Fruit fly (Drosophila melanogaster) whole organism, embryonic: ENCODE measurements around the gene CG12224.

Source experiments
- Atf3 ChIP-seq: fragments of 200-800 bp; sonication (Bioruptor generic); optimal IDR thresholded peaks from 3 replicates; lab custom pipeline; 2016; ENCODE audit warnings: missing biosample characterization, missing genetic modification characterization
- CG12299 ChIP-seq: fragments of 200-800 bp; sonication (Bioruptor generic); optimal IDR thresholded peaks from 2 replicates; lab custom pipeline; 2018; ENCODE audit warnings: missing biosample characterization, mild to moderate bottlenecking, missing genetic modification characterization
- CG12659 ChIP-seq: fragments of 200-800 bp; sonication (Bioruptor generic); optimal IDR thresholded peaks from 3 replicates; lab custom pipeline; 2017; ENCODE audit warnings: mild to moderate bottlenecking, missing biosample characterization, missing genetic modification reagents, missing genetic modification characterization
- CG13424 ChIP-seq: fragments of 200-800 bp; sonication (Bioruptor generic); optimal IDR thresholded peaks from 2 replicates; lab custom pipeline; 2019; ENCODE audit warnings: missing biosample characterization, mild to moderate bottlenecking, missing genetic modification characterization, moderate library complexity
- CG14014 ChIP-seq: fragments of 200-800 bp; sonication (Bioruptor generic); IDR thresholded peaks from 2 replicates; pipeline ENCODE4 v1.3.6; 2022; ENCODE audit warnings: missing biosample characterization, missing genetic modification characterization
- CG1792 ChIP-seq: fragments of 200-800 bp; sonication (Bioruptor generic); optimal IDR thresholded peaks from 2 replicates; lab custom pipeline; 2016; ENCODE audit warnings: missing biosample characterization, missing genetic modification characterization
- CG2678 ChIP-seq: fragments of 200-800 bp; sonication (Bioruptor generic); optimal IDR thresholded peaks from 3 replicates; lab custom pipeline; 2019; ENCODE audit warnings: missing biosample characterization, mild to moderate bottlenecking, missing genetic modification characterization, moderate library complexity
- CG31365 ChIP-seq: fragments of 200-800 bp; sonication (Bioruptor generic); optimal IDR thresholded peaks from 2 replicates; lab custom pipeline; 2018; ENCODE audit warnings: missing biosample characterization, mild to moderate bottlenecking, missing genetic modification characterization
- CG33557 ChIP-seq: fragments of 200-800 bp; sonication (Bioruptor generic); optimal IDR thresholded peaks from 2 replicates; lab custom pipeline; 2019; ENCODE audit warnings: missing biosample characterization, mild to moderate bottlenecking, missing genetic modification characterization, moderate library complexity
- CG6175 ChIP-seq: fragments of 200-800 bp; sonication (Bioruptor generic); IDR thresholded peaks from 3 replicates; pipeline ENCODE4 v1.3.6; 2022; ENCODE audit warnings: missing biosample characterization, missing genetic modification characterization
- CG6683 ChIP-seq: fragments of 200-800 bp; sonication (Bioruptor generic); optimal IDR thresholded peaks from 2 replicates; lab custom pipeline; 2017; ENCODE audit warnings: missing biosample characterization, mild to moderate bottlenecking, missing genetic modification characterization, missing genetic modification reagents
- CG8281 ChIP-seq: fragments of 200-800 bp; sonication (Bioruptor generic); optimal IDR thresholded peaks from 2 replicates; lab custom pipeline; 2018; ENCODE audit warnings: missing biosample characterization, mild to moderate bottlenecking, missing genetic modification characterization, moderate library complexity
- CG8388 ChIP-seq: fragments of 200-800 bp; sonication (Bioruptor generic); optimal IDR thresholded peaks from 2 replicates; lab custom pipeline; 2019; ENCODE audit warnings: missing biosample characterization, mild to moderate bottlenecking, missing genetic modification characterization, moderate library complexity
- CG9215 ChIP-seq: fragments of 200-800 bp; sonication (Bioruptor generic); IDR thresholded peaks from 2 replicates; pipeline ENCODE4 v1.3.6; 2022; ENCODE audit warnings: missing biosample characterization, missing genetic modification characterization
- CkIIα-i1 ChIP-seq: fragments of 200-800 bp; sonication (Bioruptor generic); IDR thresholded peaks from 2 replicates; pipeline ENCODE4 v1.3.6; 2022; ENCODE audit warnings: missing biosample characterization, missing genetic modification characterization
- E2f2 ChIP-seq: fragments of 200-800 bp; sonication (Bioruptor generic); IDR thresholded peaks from 2 replicates; pipeline ENCODE4 v1.3.6; 2022; ENCODE audit warnings: missing biosample characterization, missing genetic modification characterization
- Eip74EF ChIP-seq, 2 experiments: fragments of 200-800 bp in 1 of 2; fragments of >200 bp in 1 of 2; sonication (Bioruptor generic) in 1 of 2; optimal IDR thresholded peaks; 2 replicates each; lab custom pipeline; 2017 to 2019; ENCODE audit warnings: missing biosample characterization in 2 of 2, missing genetic modification characterization in 2 of 2, mild to moderate bottlenecking in 1 of 2, moderate library complexity in 1 of 2
- Fer1 ChIP-seq: fragments of 200-800 bp; sonication (Bioruptor generic); optimal IDR thresholded peaks from 2 replicates; lab custom pipeline; 2017; ENCODE audit warnings: missing biosample characterization, mild to moderate bottlenecking, missing genetic modification characterization
- HmgZ ChIP-seq: fragments of 200-800 bp; sonication (Bioruptor generic); optimal IDR thresholded peaks from 2 replicates; lab custom pipeline; 2018; ENCODE audit warnings: missing biosample characterization, mild to moderate bottlenecking, missing genetic modification characterization
- Hr51 ChIP-seq, 2 experiments: fragments of 200-800 bp; sonication (Bioruptor generic); optimal IDR thresholded peaks; 2 replicates in 1 of 2; 3 replicates in 1 of 2; lab custom pipeline; 2016 to 2018; ENCODE audit warnings: missing biosample characterization in 2 of 2, missing genetic modification characterization in 2 of 2, mild to moderate bottlenecking in 1 of 2, moderate library complexity in 1 of 2
- Jarid2 ChIP-seq: fragments of 200-800 bp; sonication (Bioruptor generic); optimal IDR thresholded peaks from 3 replicates; lab custom pipeline; 2017; ENCODE audit warnings: mild to moderate bottlenecking, missing biosample characterization, missing genetic modification reagents, missing genetic modification characterization
- Nf-YB ChIP-seq: fragments of 200-800 bp; sonication (Bioruptor generic); optimal IDR thresholded peaks from 3 replicates; lab custom pipeline; 2019; ENCODE audit warnings: missing biosample characterization, mild to moderate bottlenecking, missing genetic modification characterization, moderate library complexity
- Nf-YC ChIP-seq: fragments of 200-800 bp; optimal IDR thresholded peaks from 3 replicates; lab custom pipeline; 2019; ENCODE audit warnings: missing biosample characterization, mild to moderate bottlenecking, missing genetic modification characterization, moderate library complexity
- Side ChIP-seq: fragments of 200-800 bp; sonication (Bioruptor generic); optimal IDR thresholded peaks from 2 replicates; lab custom pipeline; 2016; ENCODE audit warnings: missing biosample characterization, missing genetic modification characterization
- Taf1 ChIP-seq: fragments of 200-800 bp; sonication (Bioruptor generic); IDR thresholded peaks from 2 replicates; pipeline ENCODE4 v1.3.6; 2022; ENCODE audit warnings: missing biosample characterization, missing genetic modification characterization
- ato ChIP-seq: fragments of 200-800 bp; sonication (Bioruptor generic); IDR thresholded peaks from 2 replicates; pipeline ENCODE4 v1.3.6; 2022; ENCODE audit warnings: missing biosample characterization, missing genetic modification characterization; ENCODE audit not compliant: partially characterized antibody
- bcd ChIP-seq: fragments of 200-800 bp; sonication (Bioruptor generic); optimal IDR thresholded peaks from 2 replicates; lab custom pipeline; 2017; ENCODE audit warnings: missing biosample characterization, mild to moderate bottlenecking, missing genetic modification characterization
- br ChIP-seq: fragments of >200 bp; optimal IDR thresholded peaks from 2 replicates; lab custom pipeline; 2017
- cg ChIP-seq: fragments of 200-800 bp; sonication (Bioruptor generic); optimal IDR thresholded peaks from 3 replicates; lab custom pipeline; 2019; ENCODE audit warnings: missing biosample characterization, mild to moderate bottlenecking, missing genetic modification characterization, moderate library complexity
- ci ChIP-seq: fragments of 200-800 bp; sonication (Bioruptor generic); IDR thresholded peaks from 3 replicates; pipeline ENCODE4 v1.3.6; 2022; ENCODE audit warnings: missing biosample characterization, missing genetic modification characterization
- cwo ChIP-seq: fragments of 200-800 bp; sonication (Bioruptor generic); optimal IDR thresholded peaks from 3 replicates; lab custom pipeline; 2017; ENCODE audit warnings: missing biosample characterization, missing genetic modification characterization, mild to moderate bottlenecking, moderate library complexity, missing genetic modification reagents
- dysf ChIP-seq: fragments of 200-800 bp; sonication (Bioruptor generic); IDR thresholded peaks from 3 replicates; pipeline ENCODE4 v1.3.6; 2022; ENCODE audit warnings: missing biosample characterization, missing genetic modification characterization
- ems ChIP-seq: fragments of 200-800 bp; sonication (Bioruptor generic); optimal IDR thresholded peaks from 3 replicates; lab custom pipeline; 2016; ENCODE audit warnings: missing biosample characterization, missing genetic modification characterization
- ftz-f1 ChIP-seq: fragments of 200-800 bp; sonication (Bioruptor generic); optimal IDR thresholded peaks from 2 replicates; lab custom pipeline; 2016; ENCODE audit warnings: missing biosample characterization, missing genetic modification characterization
- gcm2 ChIP-seq: fragments of 200-800 bp; sonication (Bioruptor generic); optimal IDR thresholded peaks from 2 replicates; lab custom pipeline; 2016; ENCODE audit warnings: missing biosample characterization, missing genetic modification characterization
- gem ChIP-seq: fragments of 200-800 bp; sonication (Bioruptor generic); optimal IDR thresholded peaks from 2 replicates; lab custom pipeline; 2019; ENCODE audit warnings: missing biosample characterization, mild to moderate bottlenecking, missing genetic modification characterization, moderate library complexity
- hb ChIP-seq: fragments of 200-800 bp; sonication (Bioruptor generic); IDR thresholded peaks from 3 replicates; pipeline ENCODE4 v1.3.6; 2022; ENCODE audit warnings: missing biosample characterization, missing genetic modification characterization; ENCODE audit not compliant: partially characterized antibody
- kni ChIP-seq: fragments of 200-800 bp; sonication (Bioruptor generic); optimal IDR thresholded peaks from 3 replicates; lab custom pipeline; 2017; ENCODE audit warnings: mild to moderate bottlenecking, missing biosample characterization, missing genetic modification reagents, missing genetic modification characterization
- lab ChIP-seq: fragments of 200-800 bp; sonication (Bioruptor generic); optimal IDR thresholded peaks from 3 replicates; lab custom pipeline; 2017; ENCODE audit warnings: missing biosample characterization, missing genetic modification characterization, mild to moderate bottlenecking, moderate library complexity, missing genetic modification reagents
- lmd ChIP-seq: fragments of 200-800 bp; sonication (Bioruptor generic); IDR thresholded peaks from 2 replicates; pipeline ENCODE4 v1.3.6; 2022; ENCODE audit warnings: missing biosample characterization, missing genetic modification characterization
- pros ChIP-seq: fragments of 200-800 bp; sonication (Bioruptor generic); optimal IDR thresholded peaks from 3 replicates; lab custom pipeline; 2019; ENCODE audit warnings: missing biosample characterization, mild to moderate bottlenecking, missing genetic modification characterization, moderate library complexity
- psq ChIP-seq: fragments of 200-800 bp; sonication (Bioruptor generic); optimal IDR thresholded peaks from 2 replicates; lab custom pipeline; 2017; ENCODE audit warnings: missing biosample characterization, missing genetic modification characterization
- rib ChIP-seq: fragments of 200-800 bp; sonication (Bioruptor generic); IDR thresholded peaks from 2 replicates; pipeline ENCODE4 v1.3.6; 2022; ENCODE audit warnings: missing biosample characterization, missing genetic modification characterization
- slbo ChIP-seq: fragments of 200-800 bp; sonication (Bioruptor generic); IDR thresholded peaks from 2 replicates; pipeline ENCODE4 v1.3.6; 2022; ENCODE audit warnings: missing biosample characterization, missing genetic modification characterization
- so ChIP-seq: fragments of 200-800 bp; sonication (Bioruptor generic); IDR thresholded peaks from 3 replicates; pipeline ENCODE4 v1.3.6; 2022; ENCODE audit warnings: missing biosample characterization, missing genetic modification characterization
- trh ChIP-seq: fragments of 200-800 bp; sonication (Bioruptor generic); optimal IDR thresholded peaks from 2 replicates; lab custom pipeline; 2016; ENCODE audit warnings: missing biosample characterization, missing genetic modification characterization
- tup ChIP-seq: fragments of 200-800 bp; sonication (Bioruptor generic); optimal IDR thresholded peaks from 2 replicates; lab custom pipeline; 2016; ENCODE audit warnings: missing biosample characterization, mild to moderate bottlenecking, missing genetic modification characterization, moderate library complexity
- z ChIP-seq: fragments of 200-800 bp; sonication (Bioruptor generic); IDR thresholded peaks from 3 replicates; pipeline ENCODE4 v1.3.6; 2022; ENCODE audit warnings: missing biosample characterization, missing genetic modification characterization
- zfh2 ChIP-seq: fragments of 200-800 bp; sonication (Bioruptor generic); optimal IDR thresholded peaks from 2 replicates; lab custom pipeline; 2016; ENCODE audit warnings: missing biosample characterization, missing genetic modification characterization

CG12224 gene

dm6 chr3R:11947079-11947869 is 34.6 kb downstream of the CG12224 start (continued):
- TF ChIP-seq z (no peak), Eip74EF (GFP tag; optimal IDR thresholded peaks at IDR 0.05; lab: Kevin White, UChicago) (no peak), CG2678 (tag; lab: Kevin White, UChicago) (peak; percentile 32), Side (GFP tag; lab: Kevin White, UChicago) (no peak), E2f2 (GFP tag; lab: Robert Waterston, UW) (peak; percentile 7; the same call in 1 of the 2 replicates), Taf1 (GFP tag; lab: Robert Waterston, UW) (no peak), kni (GFP tag; lab: Kevin White, UChicago) (peak; percentile 46), gcm2 (GFP tag; lab: Kevin White, UChicago) (no peak), Hr51 (GFP tag; optimal IDR thresholded peaks at IDR 0.05; lab: Kevin White, UChicago) (peak in 1 of 2 experiments; percentile 22), bcd (GFP tag; lab: Kevin White, UChicago) (peak; percentile 22), br (no peak), Jarid2 (no peak), dysf (GFP tag; lab: Robert Waterston, UW) (peak; percentile 72), rib (GFP tag; lab: Robert Waterston, UW) (no peak), CG6175 (GFP tag; lab: Robert Waterston, UW) (no peak), pros (GFP tag; lab: Kevin White, UChicago) (no peak), CG33557 (no peak), CkIIα-i1 (GFP tag; lab: Robert Waterston, UW) (no peak), hb (GFP tag; lab: Robert Waterston, UW) (no peak), lmd (GFP tag; lab: Robert Waterston, UW) (peak; percentile 56), tup (GFP tag; lab: Kevin White, UChicago) (no peak), slbo (GFP tag; lab: Robert Waterston, UW) (peak; percentile 59), Atf3 (no peak), HmgZ (tag; lab: Kevin White, UChicago) (no peak), CG14014 (no peak), ato (GFP tag; lab: Robert Waterston, UW) (no peak), CG6683 (GFP tag; lab: Kevin White, UChicago) (no peak), lab (GFP tag; lab: Kevin White, UChicago) (peak; percentile 26), CG8281 (tag; lab: Kevin White, UChicago) (no peak), CG31365 (tag; lab: Kevin White, UChicago) (no peak), CG12299 (no peak), Nf-YB (GFP tag; lab: Kevin White, UChicago) (no peak), zfh2 (GFP tag; lab: Kevin White, UChicago) (no peak), trh (GFP tag; lab: Kevin White, UChicago) (no peak), Nf-YC (tag; lab: Kevin White, UChicago) (no peak), CG8388 (GFP tag; lab: Kevin White, UChicago) (no peak), CG1792 (GFP tag; lab: Kevin White, UChicago) (no peak), ftz-f1 (GFP tag; lab: Kevin White, UChicago) (no peak), so (no peak), cg (GFP tag; lab: Kevin White, UChicago) (no peak), gem (peak; percentile 37), CG13424 (tag; lab: Kevin White, UChicago) (no peak), ci (GFP tag; lab: Robert Waterston, UW) (peak; percentile 27; the same call in 2 of the 3 replicates), psq (GFP tag; lab: Kevin White, UChicago) (no peak), ems (GFP tag; lab: Kevin White, UChicago) (peak; percentile 25), CG9215 (no peak), cwo (GFP tag; lab: Kevin White, UChicago) (no peak), CG12659 (GFP tag; lab: Kevin White, UChicago) (no peak), Fer1 (GFP tag; lab: Kevin White, UChicago) (no peak)
